Fruit fly (Drosophila melanogaster): ENCODE data around the gene U2af38.
A peak's percentile ranks its signal among the peaks of the same experiment; 100 is the strongest.

Gene U2af38

dm6 chr2L:267441-268089 is 26.9 kb downstream of the U2af38 start, which contains the start of gene CG17075 (continued):
- TF ChIP-seq Sox100B (GFP tag; optimal IDR thresholded peaks at IDR 0.05), result peak; percentile 92
- no peak for TF ChIP-seq tll (GFP tag; optimal IDR thresholded peaks at IDR 0.05)
- peak; percentile 98 for TF ChIP-seq dmrt99B (tag; optimal IDR thresholded peaks at IDR 0.05)
- TF ChIP-seq otp (GFP tag; IDR thresholded peaks at IDR 0.05), result peak; percentile 84
- no peak for TF ChIP-seq Sin3A (optimal IDR thresholded peaks at IDR 0.05)
- TF ChIP-seq wdn (GFP tag; IDR thresholded peaks at IDR 0.05), result peak; percentile 94
- TF ChIP-seq Myb (GFP tag; optimal IDR thresholded peaks at IDR 0.05), result peak; percentile 50
- TF ChIP-seq bbx (GFP tag; IDR thresholded peaks at IDR 0.05; ENCODE audit: partially characterized antibody), result no peak
- TF ChIP-seq vnd (GFP tag; IDR thresholded peaks at IDR 0.05; ENCODE audit: partially characterized antibody), result no peak
- peak; percentile 61 for TF ChIP-seq Lhr (GFP tag; optimal IDR thresholded peaks at IDR 0.05)
- peak; percentile 95 for TF ChIP-seq lilli (GFP tag; optimal IDR thresholded peaks at IDR 0.05)
- peak; percentile 96 for TF ChIP-seq CG8924 (tag; optimal IDR thresholded peaks at IDR 0.05)
- no peak for TF ChIP-seq Usf (GFP tag; optimal IDR thresholded peaks at IDR 0.05)
- peak; percentile 93 for TF ChIP-seq Abd-B (GFP tag; optimal IDR thresholded peaks at IDR 0.05)
- TF ChIP-seq hth (optimal IDR thresholded peaks at IDR 0.05), result no peak
- peak; percentile 96 for TF ChIP-seq CG11695 (GFP tag; IDR thresholded peaks at IDR 0.05)
- TF ChIP-seq CG8765 (GFP tag; IDR thresholded peaks at IDR 0.05), result 0 out of 2 replicates have a peak, but pooled peaks have one; percentile 42
- TF ChIP-seq schlank (tag; optimal IDR thresholded peaks at IDR 0.05), result peak; percentile 87
- peak; percentile 64 for TF ChIP-seq CG10274 (GFP tag; optimal IDR thresholded peaks at IDR 0.05)
- no peak for TF ChIP-seq zen2 (GFP tag; IDR thresholded peaks at IDR 0.05; ENCODE audit: partially characterized antibody)
- peak; percentile 79 for TF ChIP-seq zfh2 (GFP tag; optimal IDR thresholded peaks at IDR 0.05)
- TF ChIP-seq peb (GFP tag; IDR thresholded peaks at IDR 0.05), result peak; percentile 80
- no peak for TF ChIP-seq ato (GFP tag; IDR thresholded peaks at IDR 0.05; ENCODE audit: partially characterized antibody)
- TF ChIP-seq CG7745 (tag; optimal IDR thresholded peaks at IDR 0.05), result no peak
- peak; percentile 93 for TF ChIP-seq zfh1 (GFP tag; IDR thresholded peaks at IDR 0.05)
- peak; percentile 77 for TF ChIP-seq CG11696 (GFP tag; IDR thresholded peaks at IDR 0.05)
- TF ChIP-seq ash1 (GFP tag; optimal IDR thresholded peaks at IDR 0.05), result no peak
- TF ChIP-seq h (optimal IDR thresholded peaks at IDR 0.05), result no peak
- peak; percentile 93 for TF ChIP-seq CG4730 (GFP tag; IDR thresholded peaks at IDR 0.05)
- TF ChIP-seq Eip74EF (GFP tag; optimal IDR thresholded peaks at IDR 0.05), result peak in 1 of 2 experiments; percentile 93
- TF ChIP-seq CG8281 (tag; optimal IDR thresholded peaks at IDR 0.05), result peak; percentile 72
- no peak for TF ChIP-seq CG42726 (GFP tag; IDR thresholded peaks at IDR 0.05; ENCODE audit: partially characterized antibody)
- TF ChIP-seq CG13287 (GFP tag; IDR thresholded peaks at IDR 0.05; ENCODE audit: partially characterized antibody), result peak; percentile 20; the same call in 1 of the 2 replicates
- peak; percentile 95 for TF ChIP-seq CG2889 (GFP tag; IDR thresholded peaks at IDR 0.05)
- TF ChIP-seq Awh (GFP tag; IDR thresholded peaks at IDR 0.05), result peak; percentile 90
- peak; percentile 29 for TF ChIP-seq CG9797 (GFP tag; optimal IDR thresholded peaks at IDR 0.05)
- peak; percentile 76 for TF ChIP-seq CG7987 (GFP tag; optimal IDR thresholded peaks at IDR 0.05)
- peak; percentile 78 for TF ChIP-seq twi (tag; optimal IDR thresholded peaks at IDR 0.05)
- TF ChIP-seq CG30431 (GFP tag; optimal IDR thresholded peaks at IDR 0.05), result peak; percentile 87
- peak; percentile 63 for TF ChIP-seq CG4360 (GFP tag; IDR thresholded peaks at IDR 0.05)
- TF ChIP-seq ase (GFP tag; IDR thresholded peaks at IDR 0.05), result peak; percentile 94
- TF ChIP-seq CG8388 (GFP tag; optimal IDR thresholded peaks at IDR 0.05), result peak; percentile 91
- TF ChIP-seq toy (GFP tag; IDR thresholded peaks at IDR 0.05), result peak; percentile 85
- TF ChIP-seq klu (GFP tag; IDR thresholded peaks at IDR 0.05), result peak; percentile 92
- TF ChIP-seq NC2β (GFP tag; optimal IDR thresholded peaks at IDR 0.05), result peak; percentile 65
- TF ChIP-seq CG18619 (GFP tag; optimal IDR thresholded peaks at IDR 0.05), result peak; percentile 94
- peak; percentile 80 for TF ChIP-seq Adf1 (GFP tag; IDR thresholded peaks at IDR 0.05)
- peak; percentile 89 for TF ChIP-seq Optix (GFP tag; IDR thresholded peaks at IDR 0.05)
- TF ChIP-seq Vsx1 (GFP tag; optimal IDR thresholded peaks at IDR 0.05), result peak; percentile 84
- peak; percentile 93 for TF ChIP-seq CG18476 (GFP tag; optimal IDR thresholded peaks at IDR 0.05)
